Worm (Caenorhabditis elegans): ENCODE measurements around the gene sna-1.

ce11 chrV:6676158-6676849, 34.2 kb downstream of the sna-1 start, which contains the start of gene cest-34:
- TF ChIP-seq akir-1 (GFP tag; optimal IDR thresholded peaks at IDR 0.05) = no peak
- no peak for TF ChIP-seq madf-6 (GFP tag; IDR thresholded peaks at IDR 0.05)
- no peak for TF ChIP-seq K12H6.12 (tag; optimal IDR thresholded peaks at IDR 0.05)
- no peak for TF ChIP-seq lsy-27 (tag; optimal IDR thresholded peaks at IDR 0.05; ENCODE audit: borderline replicate concordance, insufficient read depth)
- no peak for TF ChIP-seq die-1 (tag; optimal IDR thresholded peaks at IDR 0.05)
- no peak for TF ChIP-seq ztf-28 (GFP tag; IDR thresholded peaks at IDR 0.05)
- no peak for TF ChIP-seq athp-1 (tag; optimal IDR thresholded peaks at IDR 0.05)
- TF ChIP-seq hmg-20 (GFP tag; IDR thresholded peaks at IDR 0.05) = no peak
- no peak for TF ChIP-seq hrde-1 (tag; optimal IDR thresholded peaks at IDR 0.05; ENCODE audit: borderline replicate concordance)
- no peak for TF ChIP-seq cebp-2 (GFP tag; IDR thresholded peaks at IDR 0.05)
- TF ChIP-seq F49E8.2 (tag; optimal IDR thresholded peaks at IDR 0.05; ENCODE audit: insufficient read depth) = no peak
- no peak for TF ChIP-seq F22D6.2 (tag; optimal IDR thresholded peaks at IDR 0.05)
- TF ChIP-seq snpc-4 (GFP tag; optimal IDR thresholded peaks at IDR 0.05) = no peak
- TF ChIP-seq snpc-4 (tag; optimal IDR thresholded peaks at IDR 0.05) = no peak
- TF ChIP-seq pha-4 (tag; optimal IDR thresholded peaks at IDR 0.05) = no peak

Data from whole organism, young adult.